Worm (Caenorhabditis elegans): ENCODE measurements around the gene sru-39.

- TF ChIP-seq ama-1 (optimal IDR thresholded peaks at IDR 0.05) (no peak), lin-39 (tag; optimal IDR thresholded peaks at IDR 0.05) (no peak), snpc-4 (tag; optimal IDR thresholded peaks at IDR 0.05) (no peak), vab-7 (GFP tag; IDR thresholded peaks at IDR 0.05) (no peak), aly-2 (tag; optimal IDR thresholded peaks at IDR 0.05) (no peak), unc-130 (GFP tag; optimal IDR thresholded peaks at IDR 0.05) (no peak), fkh-10 (GFP tag; optimal IDR thresholded peaks at IDR 0.05) (no peak), lin-1 (GFP tag; IDR thresholded peaks at IDR 0.05) (no peak), ztf-11 (tag; optimal IDR thresholded peaks at IDR 0.05) (no peak), lin-15B (tag; optimal IDR thresholded peaks at IDR 0.05) (no peak), jun-1 (tag; optimal IDR thresholded peaks at IDR 0.05) (no peak), mdl-1 (tag; optimal IDR thresholded peaks at IDR 0.05) (no peak), dve-1 (tag; optimal IDR thresholded peaks at IDR 0.05; ENCODE audit: insufficient read depth) (no peak), egl-27 (tag; optimal IDR thresholded peaks at IDR 0.05) (no peak)
These were observed 7.9 kb downstream of the sru-39 start, which contains the start of gene sru-29 for ce11 chrV:9811154-9811553.

Measured in whole organism, L4 larva.